Fruit fly (Drosophila melanogaster) Kc167 (cell line): ENCODE results near the gene bun.

Source experiments
- Myc ChIP-seq: fragments of >200 bp; optimal IDR thresholded peaks from 2 replicates; lab custom pipeline; 2017; ENCODE audit warnings: missing external identifiers
- Sin3A ChIP-seq: fragments of >200 bp; optimal IDR thresholded peaks from 2 replicates; lab custom pipeline; 2018; ENCODE audit warnings: missing external identifiers
- h ChIP-seq: fragments of >200 bp; optimal IDR thresholded peaks from 3 replicates; lab custom pipeline; 2018; ENCODE audit warnings: missing external identifiers
- insv ChIP-seq: fragments of >200 bp; optimal IDR thresholded peaks from 3 replicates; lab custom pipeline; 2018; ENCODE audit warnings: missing external identifiers
- psq ChIP-seq: fragments of >200 bp; optimal IDR thresholded peaks from 2 replicates; lab custom pipeline; 2017; ENCODE audit warnings: missing external identifiers
- ttk ChIP-seq: sonication (Bioruptor generic); optimal IDR thresholded peaks from 2 replicates; lab custom pipeline; 2017; ENCODE audit warnings: missing external identifiers

bun gene

DNA sequence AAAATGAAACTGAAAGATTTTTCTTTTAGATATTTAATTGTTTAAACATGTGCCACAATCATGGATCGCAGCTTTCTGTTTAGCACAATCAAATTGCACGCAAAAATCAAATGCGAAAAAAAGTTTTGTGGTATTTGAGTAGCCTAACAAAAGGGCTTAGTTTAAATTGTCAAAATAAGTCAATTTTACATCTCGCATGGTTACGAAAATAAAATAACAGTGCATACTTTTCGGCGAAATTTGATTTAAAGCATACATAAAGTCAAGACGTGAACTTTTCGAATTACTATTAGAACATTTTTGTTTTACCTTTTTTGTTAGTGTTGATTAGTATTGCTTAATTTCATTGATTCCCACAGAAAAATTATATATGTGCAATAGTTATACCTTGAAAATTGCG is 91.4 kb downstream of the bun start:
- no peak for TF ChIP-seq insv (lab: Kevin White, UChicago)
- TF ChIP-seq h (lab: Kevin White, UChicago): no peak
- TF ChIP-seq Sin3A (lab: Kevin White, UChicago): no peak
- no peak for TF ChIP-seq ttk (lab: Kevin White, UChicago)
- no peak for TF ChIP-seq Myc (lab: Kevin White, UChicago)
- TF ChIP-seq psq (lab: Kevin White, UChicago): no peak

DNA sequence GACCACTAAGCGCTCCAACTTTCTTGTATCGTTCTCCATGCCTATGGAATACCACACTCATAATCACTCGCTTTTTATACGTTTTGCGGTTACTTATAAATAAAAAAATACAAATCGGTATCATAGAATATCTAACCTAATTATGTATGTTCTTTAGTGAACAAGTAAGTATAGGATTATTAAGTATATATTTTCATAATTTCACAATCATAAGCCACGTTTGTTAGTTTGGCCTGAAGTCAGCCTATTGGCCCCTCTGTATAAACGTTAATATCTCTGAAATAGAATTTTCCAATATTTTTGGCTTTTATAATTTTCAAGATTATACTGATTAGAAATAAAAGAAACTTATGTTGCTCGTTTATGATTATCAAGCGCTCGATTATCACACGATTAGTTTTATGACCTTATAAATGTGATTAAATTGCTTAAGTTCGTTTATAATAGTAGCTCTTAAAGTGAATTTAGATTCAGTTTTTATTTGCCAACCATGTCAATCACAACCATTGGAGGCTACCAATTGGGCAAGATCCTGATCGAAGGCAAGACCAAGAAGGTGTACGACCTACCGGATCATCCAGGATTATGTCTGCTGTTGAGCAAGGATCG is 93.1 kb downstream of the bun start, which contains the start of gene CG5418:
Gene CG5418 (minus strand): TSS at position 51 of the 609 bp plus-strand sequence.
- TF ChIP-seq psq (lab: Kevin White, UChicago) (no peak), Sin3A (lab: Kevin White, UChicago) (no peak), h (lab: Kevin White, UChicago) (no peak), insv (lab: Kevin White, UChicago) (no peak), Myc (lab: Kevin White, UChicago) (no peak), ttk (lab: Kevin White, UChicago) (no peak)

DNA sequence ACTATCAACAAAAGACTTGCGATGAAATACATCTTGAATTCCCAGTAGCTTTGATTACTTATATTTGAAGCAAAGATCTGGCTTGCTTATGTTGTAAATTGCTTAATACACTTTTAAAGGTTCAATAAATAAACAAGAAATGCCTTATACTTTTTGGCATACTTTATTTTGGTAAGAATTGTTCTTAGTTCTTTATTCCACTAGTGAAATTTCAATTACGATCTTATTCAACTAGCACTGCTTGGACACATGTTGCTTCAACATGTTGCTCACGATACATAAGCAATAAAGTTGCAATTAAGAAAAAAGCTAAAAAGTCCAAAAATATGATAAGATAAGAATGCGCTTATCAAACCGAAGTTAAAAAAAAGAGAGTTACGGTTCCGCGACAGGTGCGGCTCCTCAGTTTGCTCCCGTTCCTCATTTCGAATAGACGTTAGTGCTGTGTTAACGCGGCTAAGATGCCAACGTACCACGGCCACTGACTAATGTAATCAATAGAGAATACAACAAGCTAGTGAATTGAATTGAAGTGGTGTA is 98.3 kb downstream of the bun start, which contains the start of the genes CG5421 and Oatp33Eb:
Gene CG5421 (minus strand): TSS at position 51 of the 540 bp plus-strand sequence.
Gene Oatp33Eb (plus strand): TSS at position 403 of the 540 bp plus-strand sequence.
- no peak for TF ChIP-seq psq (lab: Kevin White, UChicago)
- TF ChIP-seq ttk (lab: Kevin White, UChicago): no peak
- no peak for TF ChIP-seq h (lab: Kevin White, UChicago)
- no peak for TF ChIP-seq Sin3A (lab: Kevin White, UChicago)
- no peak for TF ChIP-seq insv (lab: Kevin White, UChicago)
- no peak for TF ChIP-seq Myc (lab: Kevin White, UChicago)

DNA sequence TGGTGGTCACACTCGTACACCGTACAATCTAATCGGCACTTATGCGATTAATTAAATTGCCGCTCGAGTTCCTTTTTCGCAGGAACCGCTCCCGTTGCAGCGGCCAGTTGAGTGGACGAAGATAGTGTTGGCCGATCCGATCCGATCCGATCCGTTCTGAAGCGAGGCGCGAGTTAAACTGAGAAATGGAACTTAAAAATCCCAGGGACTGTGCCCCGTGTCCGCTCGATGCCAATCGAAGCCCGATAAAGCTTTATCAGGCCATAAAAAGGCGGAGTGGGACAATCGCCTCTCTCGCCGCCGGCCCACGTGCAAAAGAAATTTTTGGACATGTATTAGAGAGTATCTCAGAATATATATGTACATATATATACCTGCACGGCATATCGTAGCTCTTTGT is 100.7 kb downstream of the bun start, which contains the start of gene Oatp33Ea:
Gene Oatp33Ea (minus strand): TSS at position 182 of the 400 bp plus-strand sequence.
- TF ChIP-seq insv (lab: Kevin White, UChicago) (no peak), Myc (lab: Kevin White, UChicago) (no peak), h (lab: Kevin White, UChicago) (no peak), psq (lab: Kevin White, UChicago) (no peak), ttk (lab: Kevin White, UChicago) (no peak), Sin3A (lab: Kevin White, UChicago) (no peak)

- TF ChIP-seq Myc (lab: Kevin White, UChicago): no peak
- no peak for TF ChIP-seq Sin3A (lab: Kevin White, UChicago)
- TF ChIP-seq ttk (lab: Kevin White, UChicago): no peak
- no peak for TF ChIP-seq psq (lab: Kevin White, UChicago)
- no peak for TF ChIP-seq h (lab: Kevin White, UChicago)
- no peak for TF ChIP-seq insv (lab: Kevin White, UChicago)
Measured at dm6 chr2L:12435976-12436771, 110.2 kb downstream of the bun start.

DNA sequence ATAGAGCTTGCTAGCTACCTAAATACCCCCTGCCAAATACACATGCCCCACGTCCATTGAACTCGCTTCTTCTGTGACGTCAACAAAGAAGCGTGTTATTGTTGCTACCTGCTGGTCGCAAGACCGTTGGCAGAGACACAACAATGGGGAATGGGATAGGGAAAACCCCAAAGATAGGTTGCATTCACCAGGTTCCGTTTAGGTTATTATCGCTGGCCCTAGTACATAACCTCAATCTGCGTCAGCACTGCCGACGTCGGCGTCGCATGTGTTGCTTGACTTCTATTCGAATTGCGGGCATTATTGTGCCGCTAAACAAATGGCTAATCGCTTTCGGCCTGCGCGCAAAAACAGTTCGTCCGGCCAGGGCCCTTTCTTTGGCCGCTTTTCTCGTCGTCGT is 111.0 kb downstream of the bun start:
- TF ChIP-seq Sin3A (lab: Kevin White, UChicago) (no peak), psq (lab: Kevin White, UChicago) (no peak), Myc (lab: Kevin White, UChicago) (no peak), h (lab: Kevin White, UChicago) (no peak), ttk (lab: Kevin White, UChicago) (no peak), insv (lab: Kevin White, UChicago) (no peak)

dm6 chr2L:12434535-12434938 is 111.9 kb downstream of the bun start, which contains the start of gene SC35:
TSS of gene SC35 (minus strand) at chr2L:12434665.
- TF ChIP-seq insv (lab: Kevin White, UChicago) (no peak), Myc (lab: Kevin White, UChicago) (no peak), psq (lab: Kevin White, UChicago) (no peak), ttk (lab: Kevin White, UChicago) (no peak), h (lab: Kevin White, UChicago) (no peak), Sin3A (lab: Kevin White, UChicago) (no peak)

DNA sequence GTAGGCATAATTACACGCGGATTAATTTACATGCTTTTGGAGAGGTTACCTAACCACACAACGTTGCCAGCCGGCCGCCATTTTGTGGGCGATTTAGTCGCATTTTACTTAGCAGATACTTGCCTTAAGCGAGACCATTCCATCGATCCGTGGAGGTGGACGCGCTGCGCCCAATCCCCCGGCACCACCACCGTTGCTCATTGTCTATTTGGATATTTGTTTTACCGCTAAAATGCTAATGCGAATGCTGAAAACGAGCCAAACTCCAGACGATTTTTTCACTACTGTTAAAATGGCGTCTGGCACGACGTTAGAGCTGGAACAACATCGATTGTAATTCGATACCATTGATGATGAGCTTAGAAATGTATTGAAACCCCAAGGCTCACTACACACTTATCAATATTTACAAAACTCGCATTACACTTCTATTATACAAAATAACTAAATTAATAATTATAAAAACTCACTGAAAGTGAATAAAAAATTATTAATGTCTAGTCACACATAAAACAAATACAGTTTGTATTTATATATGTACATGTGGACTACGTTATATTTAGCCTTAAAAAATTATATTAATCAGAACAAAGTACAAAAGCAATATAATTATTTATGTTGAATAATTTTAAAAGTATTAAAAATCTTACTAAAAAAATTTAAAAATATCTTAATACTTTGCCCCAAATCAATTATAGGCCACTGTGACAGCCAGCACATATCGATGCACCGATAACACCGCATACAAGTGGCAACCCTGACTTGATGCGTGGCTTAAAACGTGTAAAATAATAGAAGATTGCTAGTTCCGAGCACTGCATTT is 112.5 kb downstream of the bun start, which contains the start of gene eRF3:
Gene eRF3 (plus strand): TSS at position 741 of the 823 bp plus-strand sequence.
- TF ChIP-seq psq (lab: Kevin White, UChicago): no peak
- no peak for TF ChIP-seq Myc (lab: Kevin White, UChicago)
- no peak for TF ChIP-seq h (lab: Kevin White, UChicago)
- TF ChIP-seq insv (lab: Kevin White, UChicago): no peak
- TF ChIP-seq Sin3A (lab: Kevin White, UChicago): no peak
- TF ChIP-seq ttk (lab: Kevin White, UChicago): no peak

dm6 chr2L:12430792-12431191 is 115.6 kb downstream of the bun start, which contains the start of gene CG5435:
TSS of gene CG5435 (minus strand) at chr2L:12430892.
- TF ChIP-seq Myc (lab: Kevin White, UChicago) (no peak), Sin3A (lab: Kevin White, UChicago) (no peak), h (lab: Kevin White, UChicago) (no peak), ttk (lab: Kevin White, UChicago) (no peak), psq (lab: Kevin White, UChicago) (no peak), insv (lab: Kevin White, UChicago) (no peak)
